Fruit fly (Drosophila melanogaster) whole organism, prepupa: ENCODE results near the gene raskol.

Experiments used
- Blimp-1 ChIP-seq: fragments of 200-800 bp; sonication (Bioruptor generic); optimal IDR thresholded peaks from 3 replicates; lab custom pipeline; 2017; ENCODE audit warnings: missing biosample characterization, missing genetic modification characterization, mild to moderate bottlenecking, moderate library complexity, missing genetic modification reagents
- CG10631 ChIP-seq: fragments of 200-800 bp; sonication (Bioruptor generic); optimal IDR thresholded peaks from 2 replicates; lab custom pipeline; 2016; ENCODE audit warnings: missing biosample characterization, missing genetic modification characterization
- CG11294 ChIP-seq: fragments of 200-800 bp; sonication (Bioruptor generic); IDR thresholded peaks from 2 replicates; pipeline ENCODE4 v1.3.6; 2022; ENCODE audit warnings: missing biosample characterization, missing genetic modification characterization
- CG11762 ChIP-seq: fragments of 200-800 bp; sonication (Bioruptor generic); optimal IDR thresholded peaks from 3 replicates; lab custom pipeline; 2016; ENCODE audit warnings: missing biosample characterization, missing genetic modification characterization; ENCODE audit not compliant: insufficient read depth
- CG15336 ChIP-seq: fragments of 200-800 bp; sonication (Bioruptor generic); IDR thresholded peaks from 2 replicates; pipeline ENCODE4 v1.3.6; 2022; ENCODE audit warnings: missing biosample characterization, missing genetic modification characterization
- CG1621 ChIP-seq: fragments of 200-800 bp; sonication (Bioruptor generic); optimal IDR thresholded peaks from 3 replicates; lab custom pipeline; 2018; ENCODE audit warnings: missing biosample characterization, mild to moderate bottlenecking, missing genetic modification characterization
- CG16779 ChIP-seq: fragments of 200-800 bp; sonication (Bioruptor generic); optimal IDR thresholded peaks from 3 replicates; lab custom pipeline; 2017; ENCODE audit warnings: missing biosample characterization, mild to moderate bottlenecking, missing genetic modification characterization
- CG3032 ChIP-seq: fragments of 200-800 bp; optimal IDR thresholded peaks from 2 replicates; lab custom pipeline; 2019; ENCODE audit warnings: missing biosample characterization, mild to moderate bottlenecking, missing genetic modification characterization, moderate library complexity
- CG31627 ChIP-seq: fragments of 200-800 bp; sonication (Bioruptor generic); optimal IDR thresholded peaks from 3 replicates; lab custom pipeline; 2016; ENCODE audit warnings: missing biosample characterization, missing genetic modification characterization
- CG32006 ChIP-seq: fragments of 200-800 bp; sonication (Bioruptor generic); optimal IDR thresholded peaks from 3 replicates; lab custom pipeline; 2017; ENCODE audit warnings: missing biosample characterization, mild to moderate bottlenecking, missing genetic modification characterization
- CG34406 ChIP-seq: fragments of 200-800 bp; sonication (Bioruptor generic); optimal IDR thresholded peaks from 3 replicates; lab custom pipeline; 2016; ENCODE audit warnings: missing biosample characterization, missing genetic modification characterization
- CG4318 ChIP-seq: fragments of 200-800 bp; sonication (Bioruptor generic); optimal IDR thresholded peaks from 3 replicates; lab custom pipeline; 2017; ENCODE audit warnings: missing biosample characterization, mild to moderate bottlenecking, missing genetic modification characterization
- CG6163 ChIP-seq: fragments of 200-800 bp; sonication (Bioruptor generic); IDR thresholded peaks from 3 replicates; pipeline ENCODE4 v1.3.6; 2022; ENCODE audit warnings: missing biosample characterization, missing genetic modification characterization
- CG6276 ChIP-seq: fragments of 200-800 bp; sonication (Bioruptor generic); optimal IDR thresholded peaks from 2 replicates; lab custom pipeline; 2017; ENCODE audit warnings: missing biosample characterization, mild to moderate bottlenecking, missing genetic modification characterization
- CG6854 ChIP-seq: fragments of 200-800 bp; sonication (Bioruptor generic); optimal IDR thresholded peaks from 2 replicates; lab custom pipeline; 2017; ENCODE audit warnings: missing biosample characterization, mild to moderate bottlenecking, missing genetic modification characterization
- CG8119 ChIP-seq: fragments of 200-800 bp; sonication (Bioruptor generic); IDR thresholded peaks from 3 replicates; pipeline ENCODE4 v1.3.6; 2022; ENCODE audit warnings: missing biosample characterization, missing genetic modification characterization
- CG8632 ChIP-seq: fragments of 200-800 bp; sonication (Bioruptor generic); optimal IDR thresholded peaks from 3 replicates; lab custom pipeline; 2016; ENCODE audit warnings: missing biosample characterization, missing genetic modification characterization
- Eip78C ChIP-seq: fragments of 200-800 bp; sonication (Bioruptor generic); peaks from one replicate; lab custom pipeline; 2016; ENCODE audit warnings: missing biosample characterization, missing genetic modification characterization
- Ets21C ChIP-seq: fragments of 200-800 bp; sonication (Bioruptor generic); optimal IDR thresholded peaks from 3 replicates; lab custom pipeline; 2016; ENCODE audit warnings: missing biosample characterization, missing genetic modification characterization
- Hr39 ChIP-seq: fragments of 200-800 bp; sonication (Bioruptor generic); optimal IDR thresholded peaks from 2 replicates; lab custom pipeline; 2016; ENCODE audit warnings: missing biosample characterization, missing genetic modification characterization
- Lpt ChIP-seq: fragments of 200-800 bp; sonication (Bioruptor generic); optimal IDR thresholded peaks from 3 replicates; lab custom pipeline; 2016; ENCODE audit warnings: missing biosample characterization, missing genetic modification characterization
- Met ChIP-seq: fragments of 200-800 bp; sonication (Bioruptor generic); optimal IDR thresholded peaks from 3 replicates; lab custom pipeline; 2016; ENCODE audit warnings: missing biosample characterization, missing genetic modification characterization
- OdsH ChIP-seq: fragments of 200-800 bp; sonication (Bioruptor generic); optimal IDR thresholded peaks from 3 replicates; lab custom pipeline; 2016; ENCODE audit warnings: missing biosample characterization, missing genetic modification characterization
- Smox ChIP-seq: fragments of 200-800 bp; sonication (Bioruptor generic); optimal IDR thresholded peaks from 3 replicates; lab custom pipeline; 2016; ENCODE audit warnings: missing biosample characterization, missing genetic modification characterization
- Sox102F ChIP-seq: fragments of 200-800 bp; sonication (Bioruptor generic); optimal IDR thresholded peaks from 2 replicates; lab custom pipeline; 2016; ENCODE audit warnings: missing biosample characterization, mild to moderate bottlenecking, missing genetic modification characterization
- Sox15 ChIP-seq: fragments of 200-800 bp; sonication (Bioruptor generic); optimal IDR thresholded peaks from 3 replicates; lab custom pipeline; 2016; ENCODE audit warnings: missing biosample characterization, missing genetic modification characterization
- acj6 ChIP-seq: fragments of 200-800 bp; sonication (Bioruptor generic); optimal IDR thresholded peaks from 3 replicates; lab custom pipeline; 2016; ENCODE audit warnings: missing biosample characterization, missing genetic modification characterization
- cyc ChIP-seq: fragments of 200-800 bp; sonication (Bioruptor generic); optimal IDR thresholded peaks from 3 replicates; lab custom pipeline; 2016; ENCODE audit warnings: missing biosample characterization, missing genetic modification characterization
- dac ChIP-seq: fragments of 200-800 bp; sonication (Bioruptor generic); optimal IDR thresholded peaks from 2 replicates; lab custom pipeline; 2017; ENCODE audit warnings: missing biosample characterization, mild to moderate bottlenecking, missing genetic modification characterization
- dsx ChIP-seq: fragments of 200-800 bp; optimal IDR thresholded peaks from 3 replicates; lab custom pipeline; 2019; ENCODE audit warnings: missing biosample characterization, mild to moderate bottlenecking, missing genetic modification characterization, moderate library complexity; ENCODE audit not compliant: poor library complexity, severe bottlenecking
- eg ChIP-seq: fragments of 200-800 bp; sonication (Bioruptor generic); IDR thresholded peaks from 3 replicates; pipeline ENCODE4 v1.3.6; 2022; ENCODE audit warnings: missing biosample characterization, missing genetic modification characterization
- esn ChIP-seq: fragments of 200-800 bp; sonication (Bioruptor generic); optimal IDR thresholded peaks from 2 replicates; lab custom pipeline; 2016; ENCODE audit warnings: missing biosample characterization, mild to moderate bottlenecking, missing genetic modification characterization, moderate library complexity
- fd59A ChIP-seq: fragments of 200-800 bp; sonication (Bioruptor generic); optimal IDR thresholded peaks from 2 replicates; lab custom pipeline; 2017; ENCODE audit warnings: missing biosample characterization, mild to moderate bottlenecking, missing genetic modification characterization, missing genetic modification reagents
- fd85E ChIP-seq: fragments of 200-800 bp; sonication (Bioruptor generic); optimal IDR thresholded peaks from 3 replicates; lab custom pipeline; 2016; ENCODE audit warnings: missing biosample characterization, missing genetic modification characterization
- fkh ChIP-seq: fragments of 200-800 bp; sonication (Bioruptor generic); optimal IDR thresholded peaks from 3 replicates; lab custom pipeline; 2017; ENCODE audit warnings: missing biosample characterization, mild to moderate bottlenecking, missing genetic modification characterization, moderate library complexity
- pdm3 ChIP-seq: fragments of 200-800 bp; sonication (Bioruptor generic); optimal IDR thresholded peaks from 3 replicates; lab custom pipeline; 2016; ENCODE audit warnings: missing biosample characterization, missing genetic modification characterization
- ss ChIP-seq, 2 experiments: fragments of 200-800 bp; sonication (Bioruptor generic); optimal IDR thresholded peaks; 2 replicates in 1 of 2; 3 replicates in 1 of 2; lab custom pipeline; 2017 to 2018; ENCODE audit warnings: mild to moderate bottlenecking in 2 of 2, missing biosample characterization in 2 of 2, missing genetic modification characterization in 2 of 2, moderate library complexity in 1 of 2
- svp ChIP-seq: fragments of 200-800 bp; sonication (Bioruptor generic); peaks from one replicate; lab custom pipeline; 2016; ENCODE audit warnings: missing biosample characterization, missing genetic modification characterization

raskol gene

DNA sequence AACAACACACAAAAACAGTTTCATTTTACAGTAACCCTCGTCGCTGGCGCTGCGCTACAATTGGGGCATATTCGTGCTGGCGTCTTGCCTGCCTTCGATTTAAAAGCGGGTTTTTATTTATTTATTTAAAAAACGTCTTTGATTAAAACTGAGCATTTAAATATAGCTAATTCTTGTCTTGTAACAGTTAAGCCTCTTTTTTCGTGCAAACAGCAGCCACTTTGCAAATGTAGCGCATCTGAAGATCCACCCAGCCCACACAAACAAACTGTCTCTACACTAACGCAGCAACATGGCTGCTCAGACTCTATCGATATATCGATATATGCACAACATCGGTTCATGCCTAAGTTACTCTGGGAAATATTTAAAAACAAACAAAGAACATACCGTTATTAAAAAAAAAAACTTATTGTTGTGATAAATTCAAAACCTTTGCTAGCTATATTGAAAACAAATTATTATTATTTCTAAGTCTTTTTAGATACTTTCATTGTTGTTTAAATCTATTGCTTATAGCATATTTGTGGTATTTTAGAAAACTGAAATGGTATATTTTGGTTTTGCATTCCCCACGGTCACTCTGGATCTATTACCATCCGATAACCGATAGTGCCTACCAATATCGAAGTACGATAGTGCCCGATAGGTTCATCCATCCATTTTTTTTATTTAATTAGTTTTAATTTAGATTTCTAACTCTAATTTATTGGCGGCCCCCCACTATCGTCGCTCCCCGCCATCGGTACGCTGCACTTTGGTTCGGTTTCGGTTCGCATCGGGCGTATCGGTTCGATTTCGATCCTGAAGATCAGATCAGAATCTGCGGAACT is 7.0 kb upstream of the raskol start, which contains the start of the genes CG8188 and par-6 (continued):
- TF ChIP-seq Sox15 (GFP tag; lab: Kevin White, UChicago) (peak; percentile 86), CG11294 (GFP tag; lab: Robert Waterston, UW) (peak; percentile 56; the same call in 1 of the 2 replicates), CG6163 (GFP tag; lab: Robert Waterston, UW) (peak; percentile 83), fd59A (GFP tag; lab: Kevin White, UChicago) (peak; percentile 69), Ets21C (peak; percentile 87), eg (peak; percentile 90), CG16779 (peak; percentile 59), cyc (GFP tag; lab: Kevin White, UChicago) (peak; percentile 88), acj6 (GFP tag; lab: Kevin White, UChicago) (peak; percentile 87), Hr39 (peak; percentile 92), CG1621 (peak; percentile 72), CG31627 (peak; percentile 93), ss (GFP tag; optimal IDR thresholded peaks at IDR 0.05; lab: Kevin White, UChicago) (peak; percentile 59 to 73), CG15336 (GFP tag; lab: Robert Waterston, UW) (peak; percentile 77), Met (peak; percentile 93), CG8632 (GFP tag; lab: Kevin White, UChicago) (peak; percentile 78), Sox102F (peak; percentile 92), CG34406 (GFP tag; lab: Kevin White, UChicago) (peak; percentile 85), CG11762 (peak; percentile 78), CG4318 (GFP tag; lab: Kevin White, UChicago) (peak; percentile 70), dsx (peak; percentile 73), OdsH (peak; percentile 87), Smox (GFP tag; lab: Kevin White, UChicago) (peak; percentile 90), CG32006 (GFP tag; lab: Kevin White, UChicago) (peak; percentile 83), CG8119 (peak; percentile 84), dac (peak; percentile 68), CG3032 (tag; lab: Kevin White, UChicago) (peak; percentile 86), svp (GFP tag; lab: Kevin White, UChicago) (peak; percentile 94), Lpt (GFP tag; lab: Kevin White, UChicago) (peak; percentile 71), pdm3 (peak; percentile 93), Blimp-1 (peak; percentile 61)

dm6 chrX:17707691-17708090 is 2.3 kb upstream of the raskol start:
- TF ChIP-seq svp (GFP tag; lab: Kevin White, UChicago) (peak; percentile 91), dac (no peak)

dm6 chrX:17708843-17709242 is 1.1 kb upstream of the raskol start:
- no peak for TF ChIP-seq CG6276 (GFP tag; lab: Kevin White, UChicago)
- TF ChIP-seq Eip78C (GFP tag; lab: Kevin White, UChicago), result peak; percentile 2

dm6 chrX:17710273-17711085 is 535 bp downstream of the raskol start:
- TF ChIP-seq esn, result no peak
- no peak for TF ChIP-seq CG10631 (GFP tag; lab: Kevin White, UChicago)
- TF ChIP-seq svp (GFP tag; lab: Kevin White, UChicago), result peak; percentile 28
- no peak for TF ChIP-seq dac
- TF ChIP-seq CG8119, result 0 out of 3 replicates have a peak, but pooled peaks have one; percentile 25
- TF ChIP-seq CG6163 (GFP tag; lab: Robert Waterston, UW), result 0 out of 3 replicates have a peak, but pooled peaks have one; percentile 19
- TF ChIP-seq CG6854 (GFP tag; lab: Kevin White, UChicago), result peak; percentile 54
- no peak for TF ChIP-seq fd85E
- TF ChIP-seq Sox102F, result no peak
- peak; percentile 5 for TF ChIP-seq fkh (GFP tag; lab: Kevin White, UChicago)
